Fruit fly (Drosophila melanogaster) whole organism, embryonic: Measurements from ENCODE around the gene CG15643.

Source experiments
- Ada2b ChIP-seq: fragments of 200-800 bp; sonication (Bioruptor generic); IDR thresholded peaks from 2 replicates; pipeline ENCODE4 v1.3.6; 2022; ENCODE audit warnings: missing biosample characterization, missing genetic modification characterization
- B-H2 ChIP-seq: fragments of 200-800 bp; sonication (Bioruptor generic); optimal IDR thresholded peaks from 2 replicates; lab custom pipeline; 2018; ENCODE audit warnings: missing biosample characterization, mild to moderate bottlenecking, missing genetic modification characterization
- BEAF-32 ChIP-seq: fragments of 200-800 bp; sonication (Bioruptor generic); optimal IDR thresholded peaks from 3 replicates; lab custom pipeline; 2017; ENCODE audit warnings: missing biosample characterization, missing genetic modification characterization, mild to moderate bottlenecking, moderate library complexity, missing genetic modification reagents
- CG10321 ChIP-seq: fragments of 200-800 bp; sonication (Bioruptor generic); IDR thresholded peaks from 2 replicates; pipeline ENCODE4 v1.3.6; 2022; ENCODE audit warnings: missing biosample characterization, missing genetic modification characterization
- CG10959 ChIP-seq: fragments of 200-800 bp; sonication (Bioruptor generic); IDR thresholded peaks from 2 replicates; pipeline ENCODE4 v1.3.6; 2022; ENCODE audit warnings: missing biosample characterization, missing genetic modification characterization
- CG11504 ChIP-seq: fragments of 200-800 bp; sonication (Bioruptor generic); optimal IDR thresholded peaks from 3 replicates; lab custom pipeline; 2019; ENCODE audit warnings: missing biosample characterization, mild to moderate bottlenecking, missing genetic modification characterization, moderate library complexity
- CG12236 ChIP-seq: fragments of 200-800 bp; sonication (Bioruptor generic); optimal IDR thresholded peaks from 2 replicates; lab custom pipeline; 2016; ENCODE audit warnings: missing biosample characterization, missing genetic modification characterization
- CG12659 ChIP-seq: fragments of 200-800 bp; sonication (Bioruptor generic); optimal IDR thresholded peaks from 3 replicates; lab custom pipeline; 2017; ENCODE audit warnings: mild to moderate bottlenecking, missing biosample characterization, missing genetic modification reagents, missing genetic modification characterization
- CG12744 ChIP-seq: fragments of 200-800 bp; sonication (Bioruptor generic); optimal IDR thresholded peaks from 2 replicates; lab custom pipeline; 2016; ENCODE audit warnings: missing biosample characterization, missing genetic modification characterization
- CG13287 ChIP-seq: fragments of 200-800 bp; sonication (Bioruptor generic); IDR thresholded peaks from 2 replicates; pipeline ENCODE4 v1.3.6; 2022; ENCODE audit warnings: missing biosample characterization, missing genetic modification characterization; ENCODE audit not compliant: partially characterized antibody
- CG13296 ChIP-seq: fragments of 200-800 bp; sonication (Bioruptor generic); optimal IDR thresholded peaks from 3 replicates; lab custom pipeline; 2018; ENCODE audit warnings: missing biosample characterization, mild to moderate bottlenecking, missing genetic modification characterization
- CG14014 ChIP-seq: fragments of 200-800 bp; sonication (Bioruptor generic); IDR thresholded peaks from 2 replicates; pipeline ENCODE4 v1.3.6; 2022; ENCODE audit warnings: missing biosample characterization, missing genetic modification characterization
- CG1529 ChIP-seq: fragments of 200-800 bp; sonication (Bioruptor generic); optimal IDR thresholded peaks from 3 replicates; lab custom pipeline; 2018; ENCODE audit warnings: missing biosample characterization, missing genetic modification characterization
- CG16779 ChIP-seq: fragments of 200-800 bp; sonication (Bioruptor generic); IDR thresholded peaks from 2 replicates; pipeline ENCODE4 v1.3.6; 2022; ENCODE audit warnings: missing biosample characterization, missing genetic modification characterization
- CG18619 ChIP-seq: fragments of 200-800 bp; sonication (Bioruptor generic); optimal IDR thresholded peaks from 3 replicates; lab custom pipeline; 2017; ENCODE audit warnings: missing biosample characterization, mild to moderate bottlenecking, missing genetic modification characterization
- CG2712 ChIP-seq: fragments of 200-800 bp; optimal IDR thresholded peaks from 3 replicates; lab custom pipeline; 2019; ENCODE audit warnings: missing biosample characterization, mild to moderate bottlenecking, missing genetic modification characterization, moderate library complexity
- CG31365 ChIP-seq: fragments of 200-800 bp; sonication (Bioruptor generic); optimal IDR thresholded peaks from 2 replicates; lab custom pipeline; 2018; ENCODE audit warnings: missing biosample characterization, mild to moderate bottlenecking, missing genetic modification characterization
- CG34422 ChIP-seq: fragments of 200-800 bp; sonication (Bioruptor generic); IDR thresholded peaks from 3 replicates; pipeline ENCODE4 v1.3.6; 2022; ENCODE audit warnings: missing biosample characterization, missing genetic modification characterization
- CG43689 ChIP-seq: fragments of 200-800 bp; sonication (Bioruptor generic); IDR thresholded peaks from 2 replicates; pipeline ENCODE4 v1.3.6; 2022; ENCODE audit warnings: missing biosample characterization, missing genetic modification characterization
- CG4424 ChIP-seq: fragments of 200-800 bp; sonication (Bioruptor generic); optimal IDR thresholded peaks from 3 replicates; lab custom pipeline; 2016; ENCODE audit warnings: missing biosample characterization, missing genetic modification characterization
- CG4707 ChIP-seq: fragments of 200-800 bp; sonication (Bioruptor generic); optimal IDR thresholded peaks from 2 replicates; lab custom pipeline; 2018; ENCODE audit warnings: missing biosample characterization, mild to moderate bottlenecking, missing genetic modification characterization, moderate library complexity
- CG5180 ChIP-seq: fragments of 200-800 bp; sonication (Bioruptor generic); optimal IDR thresholded peaks from 3 replicates; lab custom pipeline; 2017; ENCODE audit warnings: missing biosample characterization, missing genetic modification characterization, mild to moderate bottlenecking, moderate library complexity, missing genetic modification reagents
- CG5953 ChIP-seq: fragments of 200-800 bp; sonication (Bioruptor generic); IDR thresholded peaks from 2 replicates; pipeline ENCODE4 v1.3.6; 2022; ENCODE audit warnings: missing biosample characterization, missing genetic modification characterization
- CG6272 ChIP-seq: fragments of 200-800 bp; sonication (Bioruptor generic); IDR thresholded peaks from 2 replicates; pipeline ENCODE4 v1.3.6; 2022; ENCODE audit warnings: missing biosample characterization, missing genetic modification characterization
- CG6813 ChIP-seq: fragments of 200-800 bp; sonication (Bioruptor generic); optimal IDR thresholded peaks from 2 replicates; lab custom pipeline; 2017; ENCODE audit warnings: missing biosample characterization, missing genetic modification characterization, mild to moderate bottlenecking, moderate library complexity, missing genetic modification reagents
- CG7786 ChIP-seq: fragments of 200-800 bp; sonication (Bioruptor generic); optimal IDR thresholded peaks from 2 replicates; lab custom pipeline; 2016; ENCODE audit warnings: missing biosample characterization, missing genetic modification characterization
- CG7963 ChIP-seq: fragments of 200-800 bp; sonication (Bioruptor generic); IDR thresholded peaks from 3 replicates; pipeline ENCODE4 v1.3.6; 2022; ENCODE audit warnings: missing biosample characterization, missing genetic modification characterization; ENCODE audit not compliant: partially characterized antibody
- CG9609 ChIP-seq: fragments of 200-800 bp; sonication (Bioruptor generic); optimal IDR thresholded peaks from 3 replicates; lab custom pipeline; 2016; ENCODE audit warnings: missing biosample characterization, missing genetic modification characterization
- D19B ChIP-seq: fragments of 200-800 bp; sonication (Bioruptor generic); optimal IDR thresholded peaks from 2 replicates; lab custom pipeline; 2017; ENCODE audit warnings: missing biosample characterization, mild to moderate bottlenecking, missing genetic modification characterization
- Hey ChIP-seq: fragments of 200-800 bp; sonication (Bioruptor generic); optimal IDR thresholded peaks from 3 replicates; lab custom pipeline; 2018; ENCODE audit warnings: missing biosample characterization, mild to moderate bottlenecking, missing genetic modification characterization
- Lim3 ChIP-seq: fragments of 200-800 bp; sonication (Bioruptor generic); IDR thresholded peaks from 2 replicates; pipeline ENCODE4 v1.3.6; 2022; ENCODE audit warnings: missing biosample characterization, missing genetic modification characterization
- Lpt ChIP-seq: fragments of >200 bp; optimal IDR thresholded peaks from 2 replicates; lab custom pipeline; 2018; ENCODE audit warnings: missing biosample characterization, missing genetic modification characterization
- Nf-YA ChIP-seq: fragments of 200-800 bp; sonication (Bioruptor generic); IDR thresholded peaks from 2 replicates; pipeline ENCODE4 v1.3.6; 2022; ENCODE audit warnings: missing biosample characterization, missing genetic modification characterization
- Nf-YC ChIP-seq: fragments of 200-800 bp; optimal IDR thresholded peaks from 3 replicates; lab custom pipeline; 2019; ENCODE audit warnings: missing biosample characterization, mild to moderate bottlenecking, missing genetic modification characterization, moderate library complexity
- Ssrp ChIP-seq: fragments of 200-800 bp; sonication (Bioruptor generic); optimal IDR thresholded peaks from 2 replicates; lab custom pipeline; 2018; ENCODE audit warnings: missing biosample characterization, mild to moderate bottlenecking, missing genetic modification characterization, moderate library complexity
- Usf ChIP-seq: fragments of 200-800 bp; sonication (Bioruptor generic); optimal IDR thresholded peaks from 2 replicates; lab custom pipeline; 2017; ENCODE audit warnings: missing genotype, missing biosample characterization, missing genetic modification characterization
- Xbp1 ChIP-seq: fragments of 200-800 bp; sonication (Bioruptor generic); optimal IDR thresholded peaks from 3 replicates; lab custom pipeline; 2016; ENCODE audit warnings: missing biosample characterization, mild to moderate bottlenecking, missing genetic modification characterization
- cg ChIP-seq: fragments of 200-800 bp; sonication (Bioruptor generic); optimal IDR thresholded peaks from 3 replicates; lab custom pipeline; 2019; ENCODE audit warnings: missing biosample characterization, mild to moderate bottlenecking, missing genetic modification characterization, moderate library complexity
- dan ChIP-seq: fragments of 200-800 bp; sonication (Bioruptor generic); IDR thresholded peaks from 2 replicates; pipeline ENCODE4 v1.3.6; 2022; ENCODE audit warnings: missing biosample characterization, missing genetic modification characterization
- ewg ChIP-seq: fragments of 200-800 bp; sonication (Bioruptor generic); optimal IDR thresholded peaks from 3 replicates; lab custom pipeline; 2017; ENCODE audit warnings: mild to moderate bottlenecking, missing biosample characterization, missing genetic modification reagents, missing genetic modification characterization
- gsb ChIP-seq: fragments of 200-800 bp; sonication (Bioruptor generic); IDR thresholded peaks from 2 replicates; pipeline ENCODE4 v1.3.6; 2022; ENCODE audit warnings: missing biosample characterization, missing genetic modification characterization
- jigr1 ChIP-seq: fragments of 200-800 bp; sonication (Bioruptor generic); IDR thresholded peaks from 3 replicates; pipeline ENCODE4 v1.3.6; 2022; ENCODE audit warnings: missing biosample characterization, missing genetic modification characterization
- kni ChIP-seq: fragments of 200-800 bp; sonication (Bioruptor generic); optimal IDR thresholded peaks from 3 replicates; lab custom pipeline; 2017; ENCODE audit warnings: mild to moderate bottlenecking, missing biosample characterization, missing genetic modification reagents, missing genetic modification characterization
- mam ChIP-seq: fragments of 200-800 bp; sonication (Bioruptor generic); optimal IDR thresholded peaks from 3 replicates; lab custom pipeline; 2016; ENCODE audit warnings: missing biosample characterization, missing genetic modification characterization
- org-1 ChIP-seq: fragments of 200-800 bp; sonication (Bioruptor generic); optimal IDR thresholded peaks from 2 replicates; lab custom pipeline; 2017; ENCODE audit warnings: missing biosample characterization, missing genetic modification characterization
- pb ChIP-seq: fragments of 200-800 bp; sonication (Bioruptor generic); optimal IDR thresholded peaks from 3 replicates; lab custom pipeline; 2016; ENCODE audit warnings: missing biosample characterization, missing genetic modification characterization
- seq ChIP-seq: fragments of 200-800 bp; sonication (Bioruptor generic); IDR thresholded peaks from 2 replicates; pipeline ENCODE4 v1.3.6; 2022; ENCODE audit warnings: missing biosample characterization, missing genetic modification characterization
- slou ChIP-seq: fragments of 200-800 bp; sonication (Bioruptor generic); optimal IDR thresholded peaks from 3 replicates; lab custom pipeline; 2016; ENCODE audit warnings: missing biosample characterization, missing genetic modification characterization
- slp2 ChIP-seq: fragments of 200-800 bp; sonication (Bioruptor generic); optimal IDR thresholded peaks from 2 replicates; lab custom pipeline; 2016; ENCODE audit warnings: missing biosample characterization, missing genetic modification characterization
- sr ChIP-seq: fragments of 200-800 bp; sonication (Bioruptor generic); IDR thresholded peaks from 3 replicates; pipeline ENCODE4 v1.3.6; 2022; ENCODE audit warnings: missing biosample characterization, missing genetic modification characterization
- vnd ChIP-seq: fragments of 200-800 bp; sonication (Bioruptor generic); IDR thresholded peaks from 3 replicates; pipeline ENCODE4 v1.3.6; 2022; ENCODE audit warnings: missing biosample characterization, missing genetic modification characterization; ENCODE audit not compliant: partially characterized antibody
- wor ChIP-seq: fragments of 200-800 bp; sonication (Bioruptor generic); IDR thresholded peaks from 2 replicates; pipeline ENCODE4 v1.3.6; 2022; ENCODE audit warnings: missing biosample characterization, missing genetic modification characterization

Gene CG15643

dm6 chrX:15582853-15583252 lies 10.9 kb upstream of the CG15643 start, which contains the start of the genes CG9215 and CG8097 (continued):
- TF ChIP-seq CG9609, result no peak
- no peak for TF ChIP-seq pb (GFP tag; lab: Kevin White, UChicago)
- TF ChIP-seq vnd (GFP tag; lab: Robert Waterston, UW), result peak; percentile 97
- no peak for TF ChIP-seq kni
- no peak for TF ChIP-seq CG4707 (GFP tag; lab: Kevin White, UChicago)
- TF ChIP-seq Lim3, result no peak
- no peak for TF ChIP-seq org-1 (GFP tag; lab: Kevin White, UChicago)
- TF ChIP-seq CG18619 (GFP tag; lab: Kevin White, UChicago), result no peak
- no peak for TF ChIP-seq D19B (GFP tag; lab: Kevin White, UChicago)
- no peak for TF ChIP-seq Lpt (GFP tag; lab: Kevin White, UChicago)
- peak; percentile 82 for TF ChIP-seq CG7963 (GFP tag; lab: Robert Waterston, UW)
- TF ChIP-seq CG5953, result no peak
- TF ChIP-seq CG10959 (GFP tag; lab: Robert Waterston, UW), result no peak
- no peak for TF ChIP-seq CG12744
- no peak for TF ChIP-seq gsb
- no peak for TF ChIP-seq B-H2 (GFP tag; lab: Kevin White, UChicago)
- TF ChIP-seq slp2, result no peak
- TF ChIP-seq Ssrp (tag; lab: Kevin White, UChicago), result peak; percentile 10
- TF ChIP-seq mam, result peak; percentile 54
- TF ChIP-seq wor (GFP tag; lab: Robert Waterston, UW), result no peak
- TF ChIP-seq CG13296 (GFP tag; lab: Kevin White, UChicago), result no peak
- no peak for TF ChIP-seq CG11504
- peak; percentile 53 for TF ChIP-seq Nf-YC (tag; lab: Kevin White, UChicago)
- peak; percentile 58 for TF ChIP-seq CG2712 (tag; lab: Kevin White, UChicago)
- no peak for TF ChIP-seq seq (GFP tag; lab: Robert Waterston, UW)
- no peak for TF ChIP-seq CG12236
- TF ChIP-seq CG4424 (GFP tag; lab: Kevin White, UChicago), result no peak
- peak; percentile 31 for TF ChIP-seq CG6272 (GFP tag; lab: Robert Waterston, UW)
- TF ChIP-seq CG34422 (GFP tag; lab: Robert Waterston, UW), result no peak
- peak; percentile 41 for TF ChIP-seq CG7786 (GFP tag; lab: Kevin White, UChicago)
- TF ChIP-seq CG14014, result no peak
- peak; percentile 28 for TF ChIP-seq ewg (GFP tag; lab: Kevin White, UChicago)
- peak; percentile 57 for TF ChIP-seq CG12659 (GFP tag; lab: Kevin White, UChicago)
- TF ChIP-seq CG31365, result no peak
- no peak for TF ChIP-seq Usf (GFP tag; lab: Kevin White, UChicago)
- TF ChIP-seq Hey (tag; lab: Kevin White, UChicago), result no peak
- no peak for TF ChIP-seq CG6813 (GFP tag; lab: Kevin White, UChicago)
- TF ChIP-seq CG13287, result peak; percentile 96
- peak; percentile 39 for TF ChIP-seq Xbp1 (GFP tag; lab: Kevin White, UChicago)
- no peak for TF ChIP-seq Ada2b (GFP tag; lab: Robert Waterston, UW)
- TF ChIP-seq CG10321 (GFP tag; lab: Robert Waterston, UW), result no peak
- no peak for TF ChIP-seq CG43689 (GFP tag; lab: Robert Waterston, UW)
- no peak for TF ChIP-seq sr (GFP tag; lab: Robert Waterston, UW)
- peak; percentile 36 for TF ChIP-seq slou (GFP tag; lab: Kevin White, UChicago)
- TF ChIP-seq jigr1 (GFP tag; lab: Robert Waterston, UW), result no peak
- TF ChIP-seq CG1529 (GFP tag; lab: Kevin White, UChicago), result no peak
- no peak for TF ChIP-seq dan (GFP tag; lab: Robert Waterston, UW)
- no peak for TF ChIP-seq CG5180 (GFP tag; lab: Kevin White, UChicago)
- peak; percentile 96 for TF ChIP-seq BEAF-32
- TF ChIP-seq Nf-YA, result no peak
- no peak for TF ChIP-seq CG16779
- no peak for TF ChIP-seq cg (GFP tag; lab: Kevin White, UChicago)
